Worm (Caenorhabditis elegans): Measurements from ENCODE around the gene rnp-2.
A peak's percentile ranks its signal among the peaks of the same experiment; 100 is the strongest.

The rnp-2 gene

DNA sequence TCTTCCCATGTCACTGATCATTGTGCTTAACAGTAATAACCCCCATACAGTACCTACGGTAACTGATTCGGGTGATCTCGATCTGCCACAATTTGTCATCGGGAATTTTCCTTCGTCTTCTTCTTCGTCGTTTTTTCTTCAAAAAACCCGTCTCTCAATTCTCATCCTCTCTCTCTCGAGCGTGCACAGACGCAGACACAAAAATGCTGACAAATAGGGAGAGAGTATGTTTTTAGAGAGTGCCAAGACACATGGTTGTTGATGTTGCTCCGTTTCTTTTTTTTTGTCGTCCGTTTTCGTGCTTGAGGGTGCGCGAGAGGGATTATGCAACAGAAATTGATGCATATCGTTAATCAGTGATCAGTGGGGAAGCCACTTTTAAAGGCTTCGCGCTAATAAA is 43.5 kb downstream of the rnp-2 start:
- TF ChIP-seq nhr-237 (tag; optimal IDR thresholded peaks at IDR 0.05) (peak; percentile 68), ceh-83 (GFP tag; optimal IDR thresholded peaks at IDR 0.05) (no peak), M03D4.4 (tag; optimal IDR thresholded peaks at IDR 0.05) (no peak), lin-32 (GFP tag; optimal IDR thresholded peaks at IDR 0.05) (no peak), sem-2 (GFP tag; optimal IDR thresholded peaks at IDR 0.05) (no peak), nhr-2 (tag; optimal IDR thresholded peaks at IDR 0.05) (no peak), nhr-28 (tag; optimal IDR thresholded peaks at IDR 0.05) (no peak), flh-1 (GFP tag; optimal IDR thresholded peaks at IDR 0.05) (no peak), ham-2 (GFP tag; optimal IDR thresholded peaks at IDR 0.05) (no peak), ceh-43 (GFP tag; optimal IDR thresholded peaks at IDR 0.05) (no peak), zip-8 (tag; optimal IDR thresholded peaks at IDR 0.05) (no peak), bed-3 (GFP tag; optimal IDR thresholded peaks at IDR 0.05) (no peak), tbx-8 (GFP tag; optimal IDR thresholded peaks at IDR 0.05) (no peak), hlh-1 (tag; optimal IDR thresholded peaks at IDR 0.05) (no peak), unc-62 (GFP tag; optimal IDR thresholded peaks at IDR 0.05) (peak; percentile 70), elt-1 (tag; optimal IDR thresholded peaks at IDR 0.05; ENCODE audit: borderline replicate concordance, insufficient read depth) (no peak), mab-5 (tag; optimal IDR thresholded peaks at IDR 0.05) (no peak), pha-4 (tag; optimal IDR thresholded peaks at IDR 0.05) (peak; percentile 21), drap-1 (GFP tag; optimal IDR thresholded peaks at IDR 0.05) (no peak)

DNA sequence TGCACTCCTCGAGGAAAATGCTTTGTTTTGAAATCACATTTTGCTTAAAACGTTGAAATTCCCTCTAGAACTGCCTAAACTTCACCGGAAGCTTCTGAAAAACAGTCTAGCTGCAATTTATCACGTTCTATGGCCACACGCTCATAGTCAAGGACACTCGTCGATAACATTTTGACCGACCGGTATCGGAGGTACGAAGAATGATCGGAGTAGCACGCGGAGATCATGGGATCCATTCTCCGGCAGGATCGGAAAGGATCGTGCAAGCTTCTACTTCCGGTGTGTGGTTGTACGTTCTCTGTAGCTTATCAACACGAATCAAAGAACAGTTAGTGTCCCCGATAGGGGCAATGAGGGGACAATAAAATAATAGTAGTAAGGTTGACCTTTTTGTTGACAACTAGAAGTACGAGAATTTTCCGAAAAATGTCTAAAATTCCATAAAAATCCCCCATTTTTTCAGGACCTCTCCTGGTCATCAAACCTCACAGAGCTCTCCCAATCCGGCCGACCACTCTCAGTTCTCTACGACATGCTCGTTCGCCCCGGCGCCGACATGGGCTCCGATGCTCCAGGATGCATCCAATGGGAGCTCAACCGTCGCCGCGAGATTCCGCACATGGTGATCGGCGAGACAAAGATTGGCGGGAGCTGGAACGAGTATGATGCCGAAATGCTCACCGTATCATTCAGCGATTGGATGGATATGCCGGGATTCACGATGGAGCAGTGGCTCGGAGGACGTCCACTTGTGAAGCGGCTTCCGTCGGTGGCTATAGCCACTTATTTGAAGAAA is 44.4 kb downstream of the rnp-2 start:
- no peak for TF ChIP-seq elt-1 (tag; optimal IDR thresholded peaks at IDR 0.05; ENCODE audit: borderline replicate concordance, insufficient read depth)
- TF ChIP-seq flh-1 (GFP tag; optimal IDR thresholded peaks at IDR 0.05), result no peak
- TF ChIP-seq ztf-11 (tag; optimal IDR thresholded peaks at IDR 0.05), result no peak
- no peak for TF ChIP-seq elt-3 (tag; optimal IDR thresholded peaks at IDR 0.05)
- no peak for TF ChIP-seq ceh-43 (GFP tag; optimal IDR thresholded peaks at IDR 0.05)
- TF ChIP-seq ceh-39 (tag; optimal IDR thresholded peaks at IDR 0.05), result no peak
- no peak for TF ChIP-seq lsy-2 (tag; optimal IDR thresholded peaks at IDR 0.05)
- TF ChIP-seq zip-8 (tag; optimal IDR thresholded peaks at IDR 0.05), result no peak
- no peak for TF ChIP-seq mab-5 (tag; optimal IDR thresholded peaks at IDR 0.05)
- TF ChIP-seq lin-13 (tag; optimal IDR thresholded peaks at IDR 0.05), result no peak

DNA sequence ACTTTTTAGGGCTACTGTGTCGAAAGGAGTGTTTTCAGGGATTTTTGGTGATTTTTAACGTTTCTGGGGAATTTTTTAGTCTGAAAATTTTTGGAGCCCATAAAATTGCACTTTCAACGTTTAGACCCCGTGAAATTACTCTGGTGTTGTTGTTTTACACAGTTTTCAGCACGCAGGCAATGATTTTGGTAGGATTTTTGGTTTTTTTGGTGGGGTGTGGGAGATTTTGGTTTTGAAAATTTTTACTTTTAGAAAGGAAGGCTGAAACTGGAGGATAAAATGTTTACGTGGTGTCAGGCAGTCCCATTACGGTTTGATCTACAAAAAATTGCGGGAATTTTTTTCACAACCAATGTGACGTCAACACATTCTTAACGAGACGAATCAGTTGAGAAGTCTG is 46.4 kb downstream of the rnp-2 start:
- TF ChIP-seq sptf-1 (tag; optimal IDR thresholded peaks at IDR 0.05), result no peak
- no peak for TF ChIP-seq nhr-12 (tag; optimal IDR thresholded peaks at IDR 0.05)
- TF ChIP-seq unc-120 (tag; optimal IDR thresholded peaks at IDR 0.05; ENCODE audit: poor library complexity, severe bottlenecking), result no peak
- TF ChIP-seq pha-4 (tag; optimal IDR thresholded peaks at IDR 0.05), result no peak
- TF ChIP-seq sem-2 (GFP tag; optimal IDR thresholded peaks at IDR 0.05), result no peak
- no peak for TF ChIP-seq lin-13 (tag; optimal IDR thresholded peaks at IDR 0.05)

DNA sequence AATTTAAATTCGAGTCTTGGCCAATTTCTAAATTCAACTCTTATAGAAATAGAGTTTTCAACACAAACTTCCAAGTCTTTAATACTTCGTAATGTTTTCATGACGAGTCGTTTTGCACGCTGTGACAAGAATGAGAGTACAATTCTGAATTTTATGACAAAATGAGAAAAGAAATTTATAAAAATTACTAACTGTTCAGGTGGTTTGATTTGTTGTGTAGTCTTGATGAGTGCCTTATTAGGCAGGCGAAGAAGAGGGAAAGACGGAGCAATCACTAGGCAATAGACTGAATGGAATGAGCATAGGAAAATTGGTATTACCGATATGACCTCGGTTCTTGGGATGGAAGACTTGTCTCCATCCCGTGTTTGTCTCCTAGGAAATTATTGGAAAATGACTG is 48.1 kb downstream of the rnp-2 start, which contains the start of gene F30B5.11:
Gene F30B5.11 (minus strand): TSS at position 101 of the 400 bp plus-strand sequence.
- no peak for TF ChIP-seq ces-1 (GFP tag; optimal IDR thresholded peaks at IDR 0.05)

Data from whole organism, mixed stage, embryonic.